Fruit fly (Drosophila melanogaster) whole organism, embryonic: Measurements from ENCODE around the gene CG3984.

Experiments
- ATbp ChIP-seq: fragments of 200-800 bp; sonication (Bioruptor generic); optimal IDR thresholded peaks from 2 replicates; lab custom pipeline; 2017; ENCODE audit warnings: missing biosample characterization, mild to moderate bottlenecking, missing genetic modification characterization, missing genetic modification reagents
- Atf3 ChIP-seq: fragments of 200-800 bp; sonication (Bioruptor generic); optimal IDR thresholded peaks from 3 replicates; lab custom pipeline; 2016; ENCODE audit warnings: missing biosample characterization, missing genetic modification characterization
- CG10147 ChIP-seq: fragments of 200-800 bp; sonication (Bioruptor generic); optimal IDR thresholded peaks from 2 replicates; lab custom pipeline; 2019; ENCODE audit warnings: missing biosample characterization, mild to moderate bottlenecking, missing genetic modification characterization, moderate library complexity
- CG10209 ChIP-seq: fragments of 200-800 bp; sonication (Bioruptor generic); optimal IDR thresholded peaks from 3 replicates; lab custom pipeline; 2017; ENCODE audit warnings: missing biosample characterization, mild to moderate bottlenecking, missing genetic modification characterization, missing genetic modification reagents
- CG10321 ChIP-seq: fragments of 200-800 bp; sonication (Bioruptor generic); IDR thresholded peaks from 2 replicates; pipeline ENCODE4 v1.3.6; 2022; ENCODE audit warnings: missing biosample characterization, missing genetic modification characterization
- CG10959 ChIP-seq: fragments of 200-800 bp; sonication (Bioruptor generic); IDR thresholded peaks from 2 replicates; pipeline ENCODE4 v1.3.6; 2022; ENCODE audit warnings: missing biosample characterization, missing genetic modification characterization
- CG10979 ChIP-seq: fragments of 200-800 bp; sonication (Bioruptor generic); optimal IDR thresholded peaks from 2 replicates; lab custom pipeline; 2018; ENCODE audit warnings: missing biosample characterization, mild to moderate bottlenecking, missing genetic modification characterization, moderate library complexity
- CG11695 ChIP-seq: fragments of 200-800 bp; sonication (Bioruptor generic); IDR thresholded peaks from 3 replicates; pipeline ENCODE4 v1.3.6; 2022; ENCODE audit warnings: missing biosample characterization, missing genetic modification characterization
- CG11723 ChIP-seq: fragments of 200-800 bp; sonication (Bioruptor generic); optimal IDR thresholded peaks from 2 replicates; lab custom pipeline; 2017; ENCODE audit warnings: missing biosample characterization, mild to moderate bottlenecking, missing genetic modification characterization
- CG12391 ChIP-seq: fragments of 200-800 bp; sonication (Bioruptor generic); optimal IDR thresholded peaks from 3 replicates; lab custom pipeline; 2018; ENCODE audit warnings: missing biosample characterization, mild to moderate bottlenecking, missing genetic modification characterization, moderate library complexity
- CG12942 ChIP-seq: fragments of 200-800 bp; sonication (Bioruptor generic); optimal IDR thresholded peaks from 3 replicates; lab custom pipeline; 2016; ENCODE audit warnings: missing biosample characterization, missing genetic modification characterization
- CG15269 ChIP-seq: fragments of 200-800 bp; sonication (Bioruptor generic); optimal IDR thresholded peaks from 2 replicates; lab custom pipeline; 2018; ENCODE audit warnings: missing biosample characterization, mild to moderate bottlenecking, missing genetic modification characterization, moderate library complexity
- CG16779 ChIP-seq: fragments of 200-800 bp; sonication (Bioruptor generic); IDR thresholded peaks from 2 replicates; pipeline ENCODE4 v1.3.6; 2022; ENCODE audit warnings: missing biosample characterization, missing genetic modification characterization
- CG17612 ChIP-seq: fragments of 200-800 bp; sonication (Bioruptor generic); IDR thresholded peaks from 2 replicates; pipeline ENCODE4 v1.3.6; 2022; ENCODE audit warnings: missing biosample characterization, missing genetic modification characterization
- CG18619 ChIP-seq: fragments of 200-800 bp; sonication (Bioruptor generic); optimal IDR thresholded peaks from 3 replicates; lab custom pipeline; 2017; ENCODE audit warnings: missing biosample characterization, mild to moderate bottlenecking, missing genetic modification characterization
- CG2120 ChIP-seq: fragments of 200-800 bp; sonication (Bioruptor generic); optimal IDR thresholded peaks from 3 replicates; lab custom pipeline; 2016; ENCODE audit warnings: missing biosample characterization, missing genetic modification characterization
- CG2712 ChIP-seq: fragments of 200-800 bp; optimal IDR thresholded peaks from 3 replicates; lab custom pipeline; 2019; ENCODE audit warnings: missing biosample characterization, mild to moderate bottlenecking, missing genetic modification characterization, moderate library complexity
- CG32772 ChIP-seq: fragments of 200-800 bp; sonication (Bioruptor generic); IDR thresholded peaks from 2 replicates; pipeline ENCODE4 v1.3.6; 2022; ENCODE audit warnings: missing biosample characterization, missing genetic modification characterization
- CG4328 ChIP-seq: fragments of 200-800 bp; sonication (Bioruptor generic); optimal IDR thresholded peaks from 3 replicates; lab custom pipeline; 2017; ENCODE audit warnings: missing biosample characterization, missing genetic modification reagents, missing genetic modification characterization
- CG6654 ChIP-seq: fragments of 200-800 bp; sonication (Bioruptor generic); optimal IDR thresholded peaks from 2 replicates; lab custom pipeline; 2017; ENCODE audit warnings: missing biosample characterization, mild to moderate bottlenecking, missing genetic modification characterization
- CG7786 ChIP-seq: fragments of 200-800 bp; sonication (Bioruptor generic); optimal IDR thresholded peaks from 2 replicates; lab custom pipeline; 2016; ENCODE audit warnings: missing biosample characterization, missing genetic modification characterization
- CG7963 ChIP-seq: fragments of 200-800 bp; sonication (Bioruptor generic); IDR thresholded peaks from 3 replicates; pipeline ENCODE4 v1.3.6; 2022; ENCODE audit warnings: missing biosample characterization, missing genetic modification characterization; ENCODE audit not compliant: partially characterized antibody
- CG9817 ChIP-seq: fragments of 200-800 bp; sonication (Bioruptor generic); optimal IDR thresholded peaks from 2 replicates; lab custom pipeline; 2018; ENCODE audit warnings: missing biosample characterization, mild to moderate bottlenecking, missing genetic modification characterization, moderate library complexity
- D19B ChIP-seq: fragments of 200-800 bp; sonication (Bioruptor generic); optimal IDR thresholded peaks from 2 replicates; lab custom pipeline; 2017; ENCODE audit warnings: missing biosample characterization, mild to moderate bottlenecking, missing genetic modification characterization
- ERR ChIP-seq: fragments of 200-800 bp; sonication (Bioruptor generic); optimal IDR thresholded peaks from 2 replicates; lab custom pipeline; 2016; ENCODE audit warnings: missing biosample characterization, missing genetic modification characterization
- GATAe ChIP-seq: fragments of 200-800 bp; sonication (Bioruptor generic); conservative IDR thresholded peaks from 2 replicates; pipeline ENCODE4 v1.3.6; 2022; ENCODE audit warnings: missing biosample characterization, missing genetic modification characterization
- Hand ChIP-seq: fragments of 200-800 bp; sonication (Bioruptor generic); optimal IDR thresholded peaks from 2 replicates; lab custom pipeline; 2017; ENCODE audit warnings: mild to moderate bottlenecking, missing biosample characterization, missing genetic modification reagents, missing genetic modification characterization
- Hsf ChIP-seq: fragments of 200-800 bp; sonication (Bioruptor generic); optimal IDR thresholded peaks from 3 replicates; lab custom pipeline; 2016; ENCODE audit warnings: missing biosample characterization, missing genetic modification characterization
- MESR4 ChIP-seq: fragments of 200-800 bp; sonication (Bioruptor generic); optimal IDR thresholded peaks from 2 replicates; lab custom pipeline; 2018; ENCODE audit warnings: missing biosample characterization, mild to moderate bottlenecking, missing genetic modification characterization, moderate library complexity
- NC2α ChIP-seq: fragments of 200-800 bp; sonication (Bioruptor generic); optimal IDR thresholded peaks from 2 replicates; lab custom pipeline; 2016; ENCODE audit warnings: missing biosample characterization, missing genetic modification characterization
- NC2β ChIP-seq: fragments of 200-800 bp; sonication (Bioruptor generic); optimal IDR thresholded peaks from 2 replicates; lab custom pipeline; 2016; ENCODE audit warnings: missing biosample characterization, missing genetic modification characterization
- Neu2 ChIP-seq: fragments of 200-800 bp; sonication (Bioruptor generic); optimal IDR thresholded peaks from 3 replicates; lab custom pipeline; 2016; ENCODE audit warnings: missing biosample characterization, missing genetic modification characterization, borderline replicate concordance
- Opbp ChIP-seq: fragments of 200-800 bp; sonication (Bioruptor generic); IDR thresholded peaks from 3 replicates; pipeline ENCODE4 v1.3.6; 2022; ENCODE audit warnings: missing biosample characterization, missing genetic modification characterization; ENCODE audit not compliant: partially characterized antibody
- Sry-β ChIP-seq: fragments of 200-800 bp; sonication (Bioruptor generic); optimal IDR thresholded peaks from 2 replicates; lab custom pipeline; 2018; ENCODE audit warnings: missing biosample characterization, mild to moderate bottlenecking, missing genetic modification characterization, moderate library complexity
- abd-A ChIP-seq: fragments of 200-800 bp; sonication (Bioruptor generic); optimal IDR thresholded peaks from 3 replicates; lab custom pipeline; 2019; ENCODE audit warnings: missing biosample characterization, mild to moderate bottlenecking, missing genetic modification characterization, moderate library complexity
- ash1 ChIP-seq: fragments of 200-800 bp; sonication (Bioruptor generic); optimal IDR thresholded peaks from 2 replicates; lab custom pipeline; 2018; ENCODE audit warnings: missing biosample characterization, mild to moderate bottlenecking, missing genetic modification characterization
- ato ChIP-seq: fragments of 200-800 bp; sonication (Bioruptor generic); IDR thresholded peaks from 2 replicates; pipeline ENCODE4 v1.3.6; 2022; ENCODE audit warnings: missing biosample characterization, missing genetic modification characterization; ENCODE audit not compliant: partially characterized antibody
- danr ChIP-seq: fragments of 200-800 bp; sonication (Bioruptor generic); IDR thresholded peaks from 2 replicates; pipeline ENCODE4 v1.3.6; 2022; ENCODE audit warnings: missing biosample characterization, missing genetic modification characterization
- dati ChIP-seq: fragments of 200-800 bp; sonication (Bioruptor generic); IDR thresholded peaks from 2 replicates; pipeline ENCODE4 v1.3.6; 2022; ENCODE audit warnings: missing biosample characterization, missing genetic modification characterization
- dm ChIP-seq: fragments of 200-800 bp; sonication (Bioruptor generic); optimal IDR thresholded peaks from 3 replicates; lab custom pipeline; 2016; ENCODE audit warnings: missing biosample characterization, missing genetic modification characterization
- dmrt99B ChIP-seq: fragments of 200-800 bp; sonication (Bioruptor generic); optimal IDR thresholded peaks from 2 replicates; lab custom pipeline; 2018; ENCODE audit warnings: missing biosample characterization, mild to moderate bottlenecking, missing genetic modification characterization, moderate library complexity
- lola ChIP-seq, 3 experiments: fragments of >200 bp in 2 of 3; fragments of 200-800 bp in 1 of 3; sonication (Bioruptor generic) in 1 of 3; optimal IDR thresholded peaks; 2 replicates each; lab custom pipeline; 2017 to 2019; ENCODE audit warnings: missing biosample characterization in 3 of 3, missing genetic modification characterization in 3 of 3, mild to moderate bottlenecking in 1 of 3, moderate library complexity in 1 of 3
- salm ChIP-seq: fragments of 200-800 bp; sonication (Bioruptor generic); optimal IDR thresholded peaks from 2 replicates; lab custom pipeline; 2018; ENCODE audit warnings: missing biosample characterization, mild to moderate bottlenecking, missing genetic modification characterization
- sna ChIP-seq: fragments of 200-800 bp; sonication (Bioruptor generic); IDR thresholded peaks from 2 replicates; pipeline ENCODE4 v1.3.6; 2022; ENCODE audit warnings: missing biosample characterization, missing genetic modification characterization; ENCODE audit not compliant: partially characterized antibody
- stwl ChIP-seq: fragments of 200-800 bp; sonication (Bioruptor generic); optimal IDR thresholded peaks from 3 replicates; lab custom pipeline; 2018; ENCODE audit warnings: missing biosample characterization, mild to moderate bottlenecking, missing genetic modification characterization, moderate library complexity
- tgo ChIP-seq: fragments of 200-800 bp; sonication (Bioruptor generic); IDR thresholded peaks from 3 replicates; pipeline ENCODE4 v1.3.6; 2022; ENCODE audit warnings: missing biosample characterization, missing genetic modification characterization
- unpg ChIP-seq: fragments of 200-800 bp; sonication (Bioruptor generic); optimal IDR thresholded peaks from 3 replicates; lab custom pipeline; 2018; ENCODE audit warnings: missing biosample characterization, mild to moderate bottlenecking, missing genetic modification characterization, moderate library complexity
- usp ChIP-seq: fragments of >200 bp; optimal IDR thresholded peaks from 2 replicates; lab custom pipeline; 2017; ENCODE audit warnings: missing biosample characterization, missing genetic modification characterization
- yki ChIP-seq: fragments of >200 bp; optimal IDR thresholded peaks from 3 replicates; lab custom pipeline; 2018

CG3984 gene

DNA sequence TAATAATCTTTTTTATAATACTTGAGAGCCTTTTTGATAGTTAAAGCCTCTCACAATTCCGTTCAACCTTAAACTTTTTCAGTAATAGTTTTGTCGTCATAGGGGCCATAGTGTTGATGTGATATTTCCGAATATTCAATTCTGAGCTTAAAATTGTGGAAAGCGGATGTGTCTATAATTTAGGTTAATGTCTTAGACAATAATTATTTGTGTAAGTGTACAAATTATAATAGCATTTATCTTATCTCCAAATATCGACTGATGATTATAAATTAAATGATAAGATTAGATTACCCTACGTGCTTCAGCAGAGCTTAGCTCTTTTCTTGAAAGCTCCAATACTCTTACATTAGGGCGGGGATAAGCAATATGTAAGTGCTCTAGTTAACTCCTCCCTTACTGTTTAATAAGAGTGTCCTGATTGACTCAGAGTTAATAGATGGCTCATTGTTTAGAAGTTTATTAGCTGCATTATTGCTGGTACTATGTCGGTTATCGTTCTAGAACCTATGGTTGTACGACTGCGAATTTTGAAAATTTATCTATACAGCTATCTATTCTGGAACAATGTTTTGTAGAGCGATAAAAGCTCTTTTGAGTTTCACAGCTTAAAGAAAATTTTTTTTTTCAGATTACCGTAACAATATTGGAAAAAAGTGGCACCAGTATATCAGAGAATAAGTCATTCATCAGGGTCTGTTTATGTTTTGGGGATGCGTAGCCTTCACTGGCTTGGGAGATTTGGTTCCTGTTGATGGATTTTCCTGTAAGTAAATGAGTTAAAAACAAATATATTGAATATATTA lies 2.3 kb downstream of the CG3984 start (continued):
- TF ChIP-seq CG32772 (no peak), CG7786 (GFP tag; lab: Kevin White, UChicago) (peak; percentile 24), ato (GFP tag; lab: Robert Waterston, UW) (no peak), CG7963 (GFP tag; lab: Robert Waterston, UW) (no peak), CG2712 (tag; lab: Kevin White, UChicago) (no peak), lola (GFP tag; optimal IDR thresholded peaks at IDR 0.05; lab: Kevin White, UChicago) (peak in 1 of 3 experiments; percentile 11), dati (GFP tag; lab: Robert Waterston, UW) (no peak), CG4328 (no peak), CG17612 (GFP tag; lab: Robert Waterston, UW) (no peak), Sry-β (GFP tag; lab: Kevin White, UChicago) (no peak), MESR4 (GFP tag; lab: Kevin White, UChicago) (no peak), CG10321 (GFP tag; lab: Robert Waterston, UW) (no peak), CG10959 (GFP tag; lab: Robert Waterston, UW) (no peak), unpg (GFP tag; lab: Kevin White, UChicago) (peak; percentile 15), CG10147 (GFP tag; lab: Kevin White, UChicago) (no peak), CG2120 (peak; percentile 73), CG9817 (tag; lab: Kevin White, UChicago) (no peak), ERR (GFP tag; lab: Kevin White, UChicago) (no peak), CG15269 (peak; percentile 44), abd-A (tag; lab: Kevin White, UChicago) (no peak), dm (GFP tag; lab: Kevin White, UChicago) (peak; percentile 14), Opbp (GFP tag; lab: Robert Waterston, UW) (no peak), CG12391 (tag; lab: Kevin White, UChicago) (peak; percentile 56), D19B (GFP tag; lab: Kevin White, UChicago) (no peak), danr (GFP tag; lab: Robert Waterston, UW) (no peak), CG11723 (GFP tag; lab: Kevin White, UChicago) (no peak), CG6654 (GFP tag; lab: Kevin White, UChicago) (no peak), yki (lab: Kevin White, UChicago) (no peak), CG11695 (no peak), Hand (GFP tag; lab: Kevin White, UChicago) (no peak), CG10979 (no peak), usp (GFP tag; lab: Kevin White, UChicago) (no peak), GATAe (GFP tag; lab: Robert Waterston, UW) (peak; percentile 92), stwl (tag; lab: Kevin White, UChicago) (no peak), Atf3 (GFP tag; lab: Kevin White, UChicago) (no peak), CG10209 (GFP tag; lab: Kevin White, UChicago) (peak; percentile 53), NC2β (GFP tag; lab: Kevin White, UChicago) (no peak), sna (GFP tag; lab: Robert Waterston, UW) (no peak), ash1 (no peak), dmrt99B (peak; percentile 44), NC2α (GFP tag; lab: Kevin White, UChicago) (no peak), CG18619 (GFP tag; lab: Kevin White, UChicago) (peak; percentile 54), CG16779 (GFP tag; lab: Robert Waterston, UW) (no peak), ATbp (GFP tag; lab: Kevin White, UChicago) (no peak), Neu2 (GFP tag; lab: Kevin White, UChicago) (no peak), Hsf (GFP tag; lab: Kevin White, UChicago) (peak; percentile 42), salm (tag; lab: Kevin White, UChicago) (no peak), CG12942 (GFP tag; lab: Kevin White, UChicago) (no peak), tgo (GFP tag; lab: Robert Waterston, UW) (no peak)
